Worm (Caenorhabditis elegans) whole organism, L4 larva: Measurements from ENCODE around the gene T22F3.7.
"Not testable (repeated sequence)": the region's sequence is repeated elsewhere in the genome, so short reads cannot be mapped to it uniquely, and the experiment has no call there.

Experiments
- D1046.2 ChIP-seq: fragments of 200-800 bp; sonication (Bioruptor generic); IDR thresholded peaks from 2 replicates; pipeline ENCODE4 v1.3.6; 2022; ENCODE audit warnings: missing genetic modification characterization, missing compliant biosample characterization
- F10B5.3 ChIP-seq: sonication (generic microtip); optimal IDR thresholded peaks from 2 replicates; lab custom pipeline; 2016; ENCODE audit warnings: mild to moderate bottlenecking, missing genetic modification characterization, missing compliant biosample characterization
- F26F4.8 ChIP-seq: fragments of 200-800 bp; sonication (Bioruptor generic); conservative IDR thresholded peaks from 2 replicates; pipeline ENCODE4 v1.3.6; 2022; ENCODE audit warnings: missing genetic modification characterization, missing compliant biosample characterization
- F49E8.2 ChIP-seq: sonication (generic microtip); optimal IDR thresholded peaks from 2 replicates; lab custom pipeline; 2016; ENCODE audit warnings: missing compliant biosample characterization, mild to moderate bottlenecking, missing genetic modification characterization, borderline replicate concordance
- R02D3.7 ChIP-seq: fragments of 150-350 bp; sonication (generic microtip); optimal IDR thresholded peaks from 3 replicates; lab custom pipeline; 2014; ENCODE audit warnings: missing biosample characterization, missing genetic modification characterization
- T26A8.4 ChIP-seq: fragments of 200-800 bp; sonication (Bioruptor generic); IDR thresholded peaks from 2 replicates; pipeline ENCODE4 v1.3.6; 2022; ENCODE audit warnings: missing genetic modification characterization, missing compliant biosample characterization
- Y105C5A.15 ChIP-seq: fragments of 200-800 bp; sonication (Bioruptor generic); IDR thresholded peaks from 2 replicates; pipeline ENCODE4 v1.3.6; 2022; ENCODE audit warnings: missing genetic modification characterization, missing compliant biosample characterization
- Y48G9A.11 ChIP-seq: fragments of 200-800 bp; sonication (Bioruptor generic); IDR thresholded peaks from 2 replicates; pipeline ENCODE4 v1.3.6; 2022; ENCODE audit warnings: missing genetic modification reagents, missing genetic modification characterization, missing compliant biosample characterization
- aha-1 ChIP-seq: fragments of 150-350 bp; peaks from one replicate; lab custom pipeline; 2014; ENCODE audit warnings: missing biosample characterization, missing genetic modification characterization
- ama-1 ChIP-seq: fragments of 150-350 bp; optimal IDR thresholded peaks from 2 replicates; lab custom pipeline; 2014; ENCODE audit warnings: inconsistent platforms, mixed read lengths
- arid-1 ChIP-seq: fragments of 200-800 bp; sonication (Bioruptor generic); conservative IDR thresholded peaks from 2 replicates; pipeline ENCODE4 v1.3.6; 2022; ENCODE audit warnings: missing genetic modification reagents, missing genetic modification characterization, missing compliant biosample characterization
- ceh-20 ChIP-seq: fragments of 200-800 bp; sonication (Bioruptor generic); IDR thresholded peaks from 2 replicates; pipeline ENCODE4 v1.3.6; 2022; ENCODE audit warnings: missing genetic modification reagents, missing genetic modification characterization, missing compliant biosample characterization
- ceh-44 ChIP-seq: fragments of 200-800 bp; sonication (Bioruptor generic); IDR thresholded peaks from 2 replicates; pipeline ENCODE4 v1.3.6; 2022; ENCODE audit warnings: missing genetic modification reagents, missing genetic modification characterization, missing compliant biosample characterization
- ceh-62 ChIP-seq: sonication (generic microtip); optimal IDR thresholded peaks from 2 replicates; lab custom pipeline; 2017; ENCODE audit warnings: missing biosample characterization, missing genetic modification characterization
- ceh-82 ChIP-seq: sonication (generic microtip); optimal IDR thresholded peaks from 2 replicates; lab custom pipeline; 2017; ENCODE audit warnings: missing biosample characterization, missing genetic modification characterization
- ces-1 ChIP-seq: fragments of 150-350 bp; sonication (generic microtip); optimal IDR thresholded peaks from 4 replicates; lab custom pipeline; 2014; ENCODE audit warnings: missing biosample characterization, missing genetic modification reagents, missing genetic modification characterization
- ctbp-1 ChIP-seq: fragments of 200-800 bp; sonication (Bioruptor generic); IDR thresholded peaks from 2 replicates; pipeline ENCODE4 v1.3.6; 2022; ENCODE audit warnings: missing genetic modification reagents, missing genetic modification characterization, missing compliant biosample characterization
- dmd-8 ChIP-seq: fragments of 200-800 bp; sonication (Bioruptor generic); IDR thresholded peaks from 2 replicates; pipeline ENCODE4 v1.3.6; 2022; ENCODE audit warnings: missing genetic modification characterization, missing compliant biosample characterization
- dpl-1 ChIP-seq: fragments of 150-350 bp; optimal IDR thresholded peaks from 2 replicates; lab custom pipeline; 2014; ENCODE audit warnings: missing biosample characterization, missing genetic modification reagents, missing genetic modification characterization
- duxl-1 ChIP-seq: sonication (generic microtip); optimal IDR thresholded peaks from 2 replicates; lab custom pipeline; 2016; ENCODE audit warnings: mild to moderate bottlenecking, missing genetic modification characterization, moderate library complexity, missing compliant biosample characterization; ENCODE audit not compliant: poor library complexity
- egl-27 ChIP-seq: sonication (generic microtip); optimal IDR thresholded peaks from 3 replicates; lab custom pipeline; 2017; ENCODE audit warnings: missing biosample characterization, missing genetic modification reagents, missing genetic modification characterization
- egl-43 ChIP-seq: fragments of 200-800 bp; sonication (Bioruptor generic); IDR thresholded peaks from 2 replicates; pipeline ENCODE4 v1.3.6; 2022; ENCODE audit warnings: missing genetic modification reagents, missing genetic modification characterization, missing compliant biosample characterization
- fkh-10 ChIP-seq: fragments of 150-350 bp; optimal IDR thresholded peaks from 2 replicates; lab custom pipeline; 2014; ENCODE audit warnings: missing biosample characterization, missing genetic modification reagents, missing genetic modification characterization
- hlh-11 ChIP-seq: fragments of 200-800 bp; sonication (Bioruptor generic); optimal IDR thresholded peaks from 2 replicates; lab custom pipeline; 2018; ENCODE audit warnings: mild to moderate bottlenecking, missing genetic modification characterization, missing compliant biosample characterization
- hmg-1.1 ChIP-seq: fragments of 200-800 bp; sonication (Bioruptor generic); IDR thresholded peaks from 2 replicates; pipeline ENCODE4 v1.3.6; 2022; ENCODE audit warnings: missing genetic modification reagents, missing genetic modification characterization, missing compliant biosample characterization
- lim-7 ChIP-seq: fragments of 200-800 bp; sonication (Bioruptor generic); IDR thresholded peaks from 2 replicates; pipeline ENCODE4 v1.3.6; 2022; ENCODE audit warnings: missing genetic modification characterization, missing compliant biosample characterization
- lin-1 ChIP-seq: fragments of 200-800 bp; sonication (Bioruptor generic); IDR thresholded peaks from 2 replicates; pipeline ENCODE4 v1.3.6; 2022; ENCODE audit warnings: missing genetic modification reagents, missing genetic modification characterization, missing compliant biosample characterization
- lin-13 ChIP-seq: fragments of 150-350 bp; optimal IDR thresholded peaks from 2 replicates; lab custom pipeline; 2014; ENCODE audit warnings: missing biosample characterization, missing genetic modification reagents, missing genetic modification characterization
- lsy-2 ChIP-seq, 2 experiments: fragments of 150-350 bp in 1 of 2; sonication (generic microtip) in 1 of 2; optimal IDR thresholded peaks; 2 replicates each; lab custom pipeline; 2014 to 2017; ENCODE audit warnings: missing biosample characterization in 2 of 2, missing genetic modification characterization in 2 of 2
- madf-5 ChIP-seq, 2 experiments: fragments of 200-800 bp; sonication (Bioruptor generic); IDR thresholded peaks; 2 replicates each; pipeline ENCODE4 v1.3.6; 2022; ENCODE audit warnings: missing compliant biosample characterization in 2 of 2, missing genetic modification characterization in 2 of 2
- mep-1 ChIP-seq: fragments of 150-350 bp; sonication (generic microtip); optimal IDR thresholded peaks from 3 replicates; lab custom pipeline; 2014; ENCODE audit warnings: missing biosample characterization, missing genetic modification characterization
- mxl-2 ChIP-seq: fragments of 200-800 bp; sonication (Bioruptor generic); conservative IDR thresholded peaks from 2 replicates; pipeline ENCODE4 v1.3.6; 2022; ENCODE audit warnings: missing genetic modification reagents, missing genetic modification characterization, missing compliant biosample characterization
- nhr-10 ChIP-seq: fragments of 150-350 bp; optimal IDR thresholded peaks from 2 replicates; lab custom pipeline; 2014; ENCODE audit warnings: missing biosample characterization, missing genetic modification characterization
- nhr-111 ChIP-seq: fragments of 200-800 bp; sonication (Bioruptor generic); optimal IDR thresholded peaks from 2 replicates; lab custom pipeline; 2018; ENCODE audit warnings: mild to moderate bottlenecking, missing genetic modification characterization, missing compliant biosample characterization
- nhr-42 ChIP-seq: fragments of 200-800 bp; sonication (Bioruptor generic); IDR thresholded peaks from 2 replicates; pipeline ENCODE4 v1.3.6; 2022; ENCODE audit warnings: missing genetic modification characterization, missing compliant biosample characterization
- nhr-48 ChIP-seq: sonication (generic microtip); optimal IDR thresholded peaks from 2 replicates; lab custom pipeline; 2016; ENCODE audit warnings: mild to moderate bottlenecking, missing genetic modification characterization, missing compliant biosample characterization
- nhr-76 ChIP-seq: fragments of 150-350 bp; optimal IDR thresholded peaks from 2 replicates; lab custom pipeline; 2014; ENCODE audit warnings: missing biosample characterization, missing genetic modification characterization
- set-16 ChIP-seq: fragments of 200-800 bp; sonication (Bioruptor generic); IDR thresholded peaks from 2 replicates; pipeline ENCODE4 v1.3.6; 2022; ENCODE audit warnings: missing genetic modification reagents, missing genetic modification characterization, missing compliant biosample characterization
- snpc-1.2 ChIP-seq: fragments of 200-800 bp; sonication (Bioruptor generic); IDR thresholded peaks from 2 replicates; pipeline ENCODE4 v1.3.6; 2022; ENCODE audit warnings: missing genetic modification reagents, missing genetic modification characterization, missing compliant biosample characterization
- spr-3 ChIP-seq: fragments of 200-800 bp; sonication (Bioruptor generic); optimal IDR thresholded peaks from 2 replicates; lab custom pipeline; 2018; ENCODE audit warnings: mild to moderate bottlenecking, missing genetic modification characterization, missing compliant biosample characterization
- tra-1 ChIP-seq: fragments of 200-800 bp; sonication (Bioruptor generic); IDR thresholded peaks from 2 replicates; pipeline ENCODE4 v1.3.6; 2022; ENCODE audit warnings: missing genetic modification reagents, missing genetic modification characterization, missing compliant biosample characterization
- unc-130 ChIP-seq: sonication (generic microtip); optimal IDR thresholded peaks from 2 replicates; lab custom pipeline; 2016; ENCODE audit warnings: missing genetic modification reagents, missing genetic modification characterization, missing compliant biosample characterization
- unc-39 ChIP-seq: sonication (generic microtip); optimal IDR thresholded peaks from 2 replicates; lab custom pipeline; 2017; ENCODE audit warnings: missing biosample characterization, missing genetic modification characterization
- vab-7 ChIP-seq: fragments of 200-800 bp; sonication (Bioruptor generic); IDR thresholded peaks from 2 replicates; pipeline ENCODE4 v1.3.6; 2022; ENCODE audit warnings: missing genetic modification reagents, missing genetic modification characterization, missing compliant biosample characterization
- ztf-11 ChIP-seq: fragments of 150-350 bp; optimal IDR thresholded peaks from 2 replicates; lab custom pipeline; 2014; ENCODE audit warnings: missing biosample characterization, missing genetic modification characterization

The T22F3.7 gene

DNA sequence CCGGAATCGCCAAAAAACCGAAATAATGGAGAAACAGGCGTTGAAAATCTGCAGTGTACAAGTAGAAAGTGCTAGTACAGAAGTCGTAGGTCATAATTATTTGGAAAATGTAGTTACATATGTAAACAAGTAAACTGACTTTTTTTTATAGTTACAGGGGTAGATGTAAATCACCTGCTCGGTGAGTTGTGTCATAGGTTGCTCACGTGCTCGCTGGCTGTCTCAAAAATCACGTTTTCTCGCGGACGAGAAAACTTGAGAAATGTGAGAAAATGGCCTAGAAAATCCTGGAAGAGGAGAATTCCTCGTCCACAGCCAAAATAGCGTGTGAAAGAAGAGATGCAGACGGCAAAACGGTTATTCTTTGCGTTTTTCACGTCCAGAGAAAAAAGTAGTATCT is 3.4 kb downstream of the T22F3.7 start, which contains the start of gene srh-212:
TSS of gene srh-212 (minus strand) at position 101 of the 400 bp plus-strand sequence.
- not testable (repeated sequence) for TF ChIP-seq snpc-1.2 (GFP tag; lab: Robert Waterston, UW); D1046.2 (GFP tag; lab: Robert Waterston, UW); egl-27 (tag; lab: Kevin White, UChicago)
- TF ChIP-seq, all 104 proteins: peak for 0; not testable (repeated sequence) for 104

DNA sequence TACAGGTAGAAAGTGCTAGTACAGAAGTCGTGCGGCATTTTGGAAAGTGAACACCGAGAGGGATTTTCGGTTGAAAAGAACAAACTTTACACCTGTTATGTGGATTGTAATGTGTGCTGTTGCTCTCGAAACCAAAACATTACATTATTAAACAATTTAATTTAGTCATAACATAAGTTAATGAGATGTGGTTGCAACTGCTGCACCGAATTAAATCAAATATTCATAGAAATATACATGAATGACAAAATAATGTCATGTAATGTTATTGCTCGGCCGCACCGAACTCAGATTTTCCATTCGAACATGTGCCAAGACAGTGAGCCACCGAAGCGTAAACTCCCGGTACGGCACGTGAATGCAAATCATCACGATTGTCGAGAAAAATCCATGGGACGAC is 5.5 kb downstream of the T22F3.7 start, which contains the start of gene srh-213:
TSS of gene srh-213 (minus strand) at position 101 of the 400 bp plus-strand sequence.
- TF ChIP-seq aha-1 (tag; lab: Kevin White, UChicago): peak; percentile 84
- TF ChIP-seq ctbp-1 (GFP tag; lab: Robert Waterston, UW): no peak

DNA sequence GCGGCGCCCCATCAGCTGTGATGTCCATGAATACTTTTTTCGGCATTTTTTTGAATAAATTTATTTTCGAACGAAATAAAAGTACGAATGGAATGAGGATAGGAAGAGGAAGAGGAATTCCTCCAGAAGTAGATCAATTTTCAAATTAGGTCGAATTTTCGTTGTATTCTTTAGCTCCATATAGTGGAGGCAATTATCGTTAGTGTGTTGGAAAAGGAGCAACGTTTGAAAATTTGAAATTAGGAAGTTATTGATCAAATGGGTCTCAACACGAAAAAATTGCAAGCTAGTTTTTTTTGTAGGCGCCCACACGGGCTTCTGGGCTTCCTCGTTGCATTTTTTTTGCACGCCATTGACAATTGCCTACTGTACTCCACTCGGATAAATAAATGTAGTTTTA is 8.4 kb downstream of the T22F3.7 start, which contains the start of gene T22F3.12:
TSS of gene T22F3.12 (minus strand) at position 101 of the 400 bp plus-strand sequence.
- TF ChIP-seq nhr-48 (tag; lab: Kevin White, UChicago): no peak
- TF ChIP-seq hlh-11: no peak
- no peak for TF ChIP-seq nhr-76 (tag; lab: Kevin White, UChicago)
- no peak for TF ChIP-seq F49E8.2 (tag; lab: Kevin White, UChicago)
- no peak for TF ChIP-seq nhr-111 (GFP tag; lab: Kevin White, UChicago)
- no peak for TF ChIP-seq ceh-62 (tag; lab: Kevin White, UChicago)
- no peak for TF ChIP-seq lin-1
- TF ChIP-seq mep-1: no peak
- TF ChIP-seq duxl-1 (tag; lab: Kevin White, UChicago): no peak
- no peak for TF ChIP-seq unc-130
- TF ChIP-seq D1046.2 (GFP tag; lab: Robert Waterston, UW): no peak
- TF ChIP-seq snpc-1.2 (GFP tag; lab: Robert Waterston, UW): no peak
- no peak for TF ChIP-seq ces-1
- no peak for TF ChIP-seq unc-39 (tag; lab: Kevin White, UChicago)
- no peak for TF ChIP-seq dpl-1 (GFP tag; lab: Kevin White, UChicago)
- TF ChIP-seq fkh-10 (GFP tag; lab: Kevin White, UChicago): no peak
- TF ChIP-seq F10B5.3: no peak

DNA sequence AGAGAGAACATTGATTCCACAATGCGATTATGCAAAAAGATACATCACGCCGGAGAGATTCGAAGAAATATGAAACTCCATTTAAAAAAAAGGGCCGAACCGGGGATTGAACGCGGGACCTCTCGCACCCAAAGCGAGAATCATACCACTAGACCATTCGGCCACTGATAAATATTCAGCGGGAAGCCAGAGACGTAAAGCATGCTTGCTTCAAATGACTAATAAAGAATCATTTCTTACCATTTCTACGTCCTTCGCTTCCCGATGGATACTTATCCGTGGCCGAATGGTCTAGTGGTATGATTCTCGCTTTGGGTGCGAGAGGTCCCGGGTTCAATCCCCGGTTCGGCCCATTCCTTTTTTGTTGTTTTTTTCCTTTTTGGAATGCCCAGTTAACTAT is 12.2 kb downstream of the T22F3.7 start:
- TF ChIP-seq arid-1 (GFP tag; lab: Robert Waterston, UW) (0 out of 2 replicates have a peak, but pooled peaks have one; percentile 36), tra-1 (GFP tag; lab: Robert Waterston, UW) (peak; percentile 55; the same call in 1 of the 2 replicates), lim-7 (GFP tag; lab: Robert Waterston, UW) (peak; percentile 75), lin-13 (GFP tag; lab: Kevin White, UChicago) (peak; percentile 42), egl-43 (peak; percentile 81), ceh-44 (GFP tag; lab: Robert Waterston, UW) (0 out of 2 replicates have a peak, but pooled peaks have one; percentile 7), dmd-8 (GFP tag; lab: Robert Waterston, UW) (peak; percentile 84), nhr-10 (tag; lab: Kevin White, UChicago) (no peak), D1046.2 (GFP tag; lab: Robert Waterston, UW) (0 out of 2 replicates have a peak, but pooled peaks have one; percentile 42), lsy-2 (tag; optimal IDR thresholded peaks at IDR 0.05; lab: Kevin White, UChicago) (peak in 1 of 2 experiments; percentile 22), ama-1 (lab: Kevin White, UChicago) (no peak), snpc-1.2 (GFP tag; lab: Robert Waterston, UW) (peak; percentile 47; the same call in 1 of the 2 replicates), ceh-82 (tag; lab: Kevin White, UChicago) (no peak), R02D3.7 (tag; lab: Kevin White, UChicago) (no peak), T26A8.4 (GFP tag; lab: Robert Waterston, UW) (peak; percentile 63), mxl-2 (GFP tag; lab: Robert Waterston, UW) (0 out of 2 replicates have a peak, but pooled peaks have one; percentile 49), set-16 (GFP tag; lab: Robert Waterston, UW) (no peak), madf-5 (GFP tag; IDR thresholded peaks at IDR 0.05; lab: Robert Waterston, UW) (peak in 1 of 2 experiments; percentile 63; a peak in 1 of 4 replicates), ctbp-1 (GFP tag; lab: Robert Waterston, UW) (0 out of 2 replicates have a peak, but pooled peaks have one; percentile 41), spr-3 (GFP tag; lab: Kevin White, UChicago) (no peak), nhr-42 (GFP tag; lab: Robert Waterston, UW) (0 out of 2 replicates have a peak, but pooled peaks have one; percentile 24), lin-1 (peak; percentile 51), F26F4.8 (GFP tag; lab: Robert Waterston, UW) (peak; percentile 48; the same call in 1 of the 2 replicates), hmg-1.1 (peak; percentile 44; the same call in 1 of the 2 replicates), vab-7 (GFP tag; lab: Robert Waterston, UW) (peak; percentile 58; the same call in 1 of the 2 replicates), Y105C5A.15 (GFP tag; lab: Robert Waterston, UW) (0 out of 2 replicates have a peak, but pooled peaks have one; percentile 18), ceh-20 (GFP tag; lab: Robert Waterston, UW) (peak; percentile 54; the same call in 1 of the 2 replicates), ztf-11 (tag; lab: Kevin White, UChicago) (no peak), Y48G9A.11 (GFP tag; lab: Robert Waterston, UW) (peak; percentile 70)
